Worm (Caenorhabditis elegans): ENCODE measurements around the gene dyf-6.

DNA sequence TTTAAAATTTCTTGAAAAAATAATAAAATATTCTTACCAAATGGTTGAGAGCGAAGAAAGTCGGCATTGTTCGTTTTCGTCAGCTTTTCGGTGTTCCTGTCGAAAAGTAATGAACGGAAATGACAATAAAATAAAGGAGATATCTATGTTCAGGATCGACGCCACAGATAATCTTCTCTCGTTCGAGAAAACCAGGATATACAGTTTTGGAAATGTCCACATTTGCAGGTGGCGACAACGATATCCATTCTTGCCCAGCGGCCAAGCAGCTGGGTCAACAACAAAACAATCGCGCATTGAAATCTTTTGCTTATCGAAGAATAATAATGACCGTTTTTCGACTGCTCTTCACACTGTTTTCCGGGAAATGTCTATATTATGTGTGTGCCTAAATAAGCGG is 30.7 kb downstream of the dyf-6 start, which contains the start of gene R07E3.7:
- TF ChIP-seq snpc-1.1 (tag; optimal IDR thresholded peaks at IDR 0.05; ENCODE audit: insufficient read depth) = no peak
- no peak for TF ChIP-seq F57C9.4 (tag; optimal IDR thresholded peaks at IDR 0.05)
- TF ChIP-seq ztf-26 (tag; optimal IDR thresholded peaks at IDR 0.05) = no peak
- TF ChIP-seq nhr-90 (tag; optimal IDR thresholded peaks at IDR 0.05) = no peak
- no peak for TF ChIP-seq ekl-4 (GFP tag; IDR thresholded peaks at IDR 0.05)
- no peak for TF ChIP-seq lin-35 (GFP tag; optimal IDR thresholded peaks at IDR 0.05)
- no peak for TF ChIP-seq unc-130 (GFP tag; optimal IDR thresholded peaks at IDR 0.05)
- TF ChIP-seq hmg-20 (GFP tag; IDR thresholded peaks at IDR 0.05) = no peak
- TF ChIP-seq attf-6 (GFP tag; IDR thresholded peaks at IDR 0.05) = no peak
- no peak for TF ChIP-seq F33H1.4 (GFP tag; IDR thresholded peaks at IDR 0.05)
- no peak for TF ChIP-seq athp-1 (tag; optimal IDR thresholded peaks at IDR 0.05)
- TF ChIP-seq ztf-28 (GFP tag; IDR thresholded peaks at IDR 0.05) = no peak
- TF ChIP-seq nfya-1 (tag; optimal IDR thresholded peaks at IDR 0.05; ENCODE audit: borderline replicate concordance, insufficient read depth) = no peak

Measured in whole organism, young adult.